Fruit fly (Drosophila melanogaster): ENCODE results near the gene alpha-Est2.

Gene alpha-Est2

DNA sequence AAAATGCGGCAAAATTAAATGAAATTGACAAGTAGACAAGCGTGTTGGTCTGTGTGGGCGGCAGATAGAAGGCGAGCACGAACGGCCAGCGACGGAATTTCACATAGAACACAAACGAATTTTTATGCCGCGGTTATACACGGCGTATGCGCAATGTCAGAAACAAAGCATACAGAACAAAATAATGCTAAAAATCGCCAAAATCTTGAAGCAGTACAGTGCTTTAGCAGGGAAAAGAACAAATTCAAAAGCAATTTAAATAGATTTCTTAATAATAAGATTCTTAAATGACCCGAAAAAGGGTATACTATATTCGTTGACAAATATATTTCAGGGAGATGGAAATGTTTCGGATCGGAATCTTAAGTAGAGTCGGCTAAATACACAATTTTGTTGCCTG, 41.1 kb upstream of the alpha-Est2 start (continued):
- no peak for TF ChIP-seq Neu2 (GFP tag; optimal IDR thresholded peaks at IDR 0.05; ENCODE audit: borderline replicate concordance)
- TF ChIP-seq CG8281 (tag; optimal IDR thresholded peaks at IDR 0.05), result no peak
- no peak for TF ChIP-seq odd (GFP tag; optimal IDR thresholded peaks at IDR 0.05)
- TF ChIP-seq gcm2 (GFP tag; optimal IDR thresholded peaks at IDR 0.05), result no peak
- peak; percentile 52 for TF ChIP-seq PHDP (tag; optimal IDR thresholded peaks at IDR 0.05)
- no peak for TF ChIP-seq sima (GFP tag; optimal IDR thresholded peaks at IDR 0.05)
- TF ChIP-seq Optix (GFP tag; IDR thresholded peaks at IDR 0.05), result no peak
- TF ChIP-seq Dbx (GFP tag; IDR thresholded peaks at IDR 0.05), result peak; percentile 22; the same call in 1 of the 3 replicates
- no peak for TF ChIP-seq CG17361 (GFP tag; IDR thresholded peaks at IDR 0.05)
- no peak for TF ChIP-seq zen (tag; optimal IDR thresholded peaks at IDR 0.05)
- TF ChIP-seq dm (GFP tag; optimal IDR thresholded peaks at IDR 0.05), result no peak
- TF ChIP-seq HLH54F (GFP tag; optimal IDR thresholded peaks at IDR 0.05), result peak; percentile 36
- TF ChIP-seq ewg (GFP tag; optimal IDR thresholded peaks at IDR 0.05), result no peak
- no peak for TF ChIP-seq Atf3 (GFP tag; optimal IDR thresholded peaks at IDR 0.05)
- TF ChIP-seq CG8944 (GFP tag; optimal IDR thresholded peaks at IDR 0.05), result no peak
- TF ChIP-seq Sox102F (GFP tag; optimal IDR thresholded peaks at IDR 0.05), result peak; percentile 38
- TF ChIP-seq NC2β (GFP tag; optimal IDR thresholded peaks at IDR 0.05), result no peak
- no peak for TF ChIP-seq CG2202 (tag; optimal IDR thresholded peaks at IDR 0.05)
- TF ChIP-seq CG3407 (GFP tag; optimal IDR thresholded peaks at IDR 0.05), result no peak
- no peak for TF ChIP-seq lola (GFP tag; optimal IDR thresholded peaks at IDR 0.05)
- no peak for TF ChIP-seq CG4404 (GFP tag; IDR thresholded peaks at IDR 0.05)
- TF ChIP-seq pan (optimal IDR thresholded peaks at IDR 0.05), result no peak
- peak in 1 of 2 experiments; percentile 32 for TF ChIP-seq pan (GFP tag; optimal IDR thresholded peaks at IDR 0.05 in 1 of 2, IDR thresholded peaks at IDR 0.05 in 1 of 2)
- no peak for TF ChIP-seq CG34376 (GFP tag; optimal IDR thresholded peaks at IDR 0.05)
- TF ChIP-seq CG10366 (GFP tag; IDR thresholded peaks at IDR 0.05), result peak; percentile 51
- peak; percentile 43; the same call in 1 of the 2 replicates for TF ChIP-seq Ada2b (GFP tag; IDR thresholded peaks at IDR 0.05)
- TF ChIP-seq gsb (GFP tag; IDR thresholded peaks at IDR 0.05), result no peak
- no peak for TF ChIP-seq CG14050 (GFP tag; IDR thresholded peaks at IDR 0.05)
- no peak for TF ChIP-seq Atf-2 (GFP tag; optimal IDR thresholded peaks at IDR 0.05)
- peak; percentile 9 for TF ChIP-seq Fer3 (tag; optimal IDR thresholded peaks at IDR 0.05)
- no peak for TF ChIP-seq pb (GFP tag; optimal IDR thresholded peaks at IDR 0.05)
- TF ChIP-seq CG2199 (GFP tag; IDR thresholded peaks at IDR 0.05), result no peak
- no peak for TF ChIP-seq CG8359 (GFP tag; optimal IDR thresholded peaks at IDR 0.05; ENCODE audit: borderline replicate concordance)
- TF ChIP-seq tll (GFP tag; optimal IDR thresholded peaks at IDR 0.05), result no peak
- no peak for TF ChIP-seq cg (GFP tag; optimal IDR thresholded peaks at IDR 0.05)
- no peak for TF ChIP-seq CG10431 (GFP tag; optimal IDR thresholded peaks at IDR 0.05)
- TF ChIP-seq CG1233 (GFP tag; optimal IDR thresholded peaks at IDR 0.05), result no peak
- no peak for TF ChIP-seq CG15011 (GFP tag; optimal IDR thresholded peaks at IDR 0.05)
- no peak for TF ChIP-seq Hmx (GFP tag; optimal IDR thresholded peaks at IDR 0.05)
- TF ChIP-seq CG32532 (GFP tag; IDR thresholded peaks at IDR 0.05), result peak; percentile 57
- peak; percentile 43; the same call in 1 of the 2 replicates for TF ChIP-seq sob (GFP tag; IDR thresholded peaks at IDR 0.05)
- TF ChIP-seq ERR (GFP tag; optimal IDR thresholded peaks at IDR 0.05), result no peak
- TF ChIP-seq scrt (GFP tag; optimal IDR thresholded peaks at IDR 0.05), result no peak
- TF ChIP-seq CG1602 (GFP tag; optimal IDR thresholded peaks at IDR 0.05), result no peak
- no peak for TF ChIP-seq CG11696 (GFP tag; IDR thresholded peaks at IDR 0.05)
- no peak for TF ChIP-seq en (GFP tag; optimal IDR thresholded peaks at IDR 0.05)
- TF ChIP-seq CG13624 (GFP tag; optimal IDR thresholded peaks at IDR 0.05), result peak; percentile 33
- no peak for TF ChIP-seq emc (GFP tag; optimal IDR thresholded peaks at IDR 0.05)
- TF ChIP-seq chn (GFP tag; optimal IDR thresholded peaks at IDR 0.05), result no peak
- TF ChIP-seq stc (GFP tag; IDR thresholded peaks at IDR 0.05), result no peak
- peak; percentile 25; the same call in 1 of the 3 replicates for TF ChIP-seq H15 (GFP tag; IDR thresholded peaks at IDR 0.05)
- no peak for TF ChIP-seq gcm (GFP tag; optimal IDR thresholded peaks at IDR 0.05)

Measured in whole organism, embryonic.